Worm (Caenorhabditis elegans) whole organism, L4 larva: ENCODE measurements around the gene ZC412.3.

ENCODE experiments used
- Y5F2A.4 ChIP-seq: fragments of 200-800 bp; sonication (Bioruptor generic); optimal IDR thresholded peaks from 2 replicates; lab custom pipeline; 2018; ENCODE audit warnings: mild to moderate bottlenecking, missing genetic modification characterization, missing compliant biosample characterization
- daf-12 ChIP-seq: fragments of 150-350 bp; optimal IDR thresholded peaks from 2 replicates; lab custom pipeline; 2014; ENCODE audit warnings: missing biosample characterization, missing genetic modification reagents, missing genetic modification characterization
- fkh-10 ChIP-seq: fragments of 150-350 bp; optimal IDR thresholded peaks from 2 replicates; lab custom pipeline; 2014; ENCODE audit warnings: missing biosample characterization, missing genetic modification reagents, missing genetic modification characterization
- gei-8 ChIP-seq: fragments of 200-800 bp; sonication (Bioruptor generic); optimal IDR thresholded peaks from 2 replicates; lab custom pipeline; 2018; ENCODE audit warnings: mild to moderate bottlenecking, missing genetic modification characterization, missing compliant biosample characterization
- lin-15B ChIP-seq: fragments of 150-350 bp; sonication (generic microtip); optimal IDR thresholded peaks from 3 replicates; lab custom pipeline; 2014; ENCODE audit warnings: missing biosample characterization, missing genetic modification characterization
- mes-2 ChIP-seq: sonication (generic microtip); optimal IDR thresholded peaks from 2 replicates; lab custom pipeline; 2016; ENCODE audit warnings: missing genotype, mild to moderate bottlenecking, missing genetic modification characterization, missing compliant biosample characterization; ENCODE audit not compliant: poor library complexity, severe bottlenecking
- nhr-237 ChIP-seq: sonication (generic microtip); optimal IDR thresholded peaks from 2 replicates; lab custom pipeline; 2017; ENCODE audit warnings: missing biosample characterization, missing genetic modification characterization
- unc-62 ChIP-seq, 3 experiments: fragments of 150-350 bp in 1 of 3; sonication (generic microtip); optimal IDR thresholded peaks in 2 of 3; peaks in 1 of 3; 1 replicate in 1 of 3; 2 replicates in 2 of 3; lab custom pipeline; 2014 to 2017; ENCODE audit warnings: missing biosample characterization in 3 of 3, missing genetic modification characterization in 3 of 3, missing genetic modification reagents in 3 of 3, missing genotype in 1 of 3
- zip-11 ChIP-seq: fragments of 200-800 bp; sonication (Bioruptor generic); IDR thresholded peaks from 2 replicates; pipeline ENCODE4 v1.3.6; 2022; ENCODE audit warnings: missing genetic modification characterization, missing compliant biosample characterization

- TF ChIP-seq daf-12 (no peak), mes-2 (no peak), zip-11 (GFP tag; lab: Robert Waterston, UW) (no peak), lin-15B (tag; lab: Kevin White, UChicago) (no peak), fkh-10 (GFP tag; lab: Kevin White, UChicago) (no peak), Y5F2A.4 (no peak), gei-8 (GFP tag; lab: Kevin White, UChicago) (no peak), nhr-237 (tag; lab: Kevin White, UChicago) (no peak), unc-62 (GFP tag; optimal IDR thresholded peaks at IDR 0.05 in 1 of 2; lab: Kevin White, UChicago) (peak in 1 of 2 experiments; percentile 72), unc-62 (tag; optimal IDR thresholded peaks at IDR 0.05; lab: Kevin White, UChicago) (no peak)
Measured at ce11 chrV:14835075-14835991, 36.0 kb downstream of the ZC412.3 start.
